Fruit fly (Drosophila melanogaster) whole organism, embryonic: ENCODE measurements around the gene Kdm3.

Source experiments
- Abd-B ChIP-seq: fragments of 200-800 bp; sonication (Bioruptor generic); optimal IDR thresholded peaks from 2 replicates; lab custom pipeline; 2018; ENCODE audit warnings: missing biosample characterization, mild to moderate bottlenecking, missing genetic modification characterization, moderate library complexity
- Ada2b ChIP-seq: fragments of 200-800 bp; sonication (Bioruptor generic); IDR thresholded peaks from 2 replicates; pipeline ENCODE4 v1.3.6; 2022; ENCODE audit warnings: missing biosample characterization, missing genetic modification characterization
- Adf1 ChIP-seq: fragments of 200-800 bp; sonication (Bioruptor generic); IDR thresholded peaks from 2 replicates; pipeline ENCODE4 v1.3.6; 2022; ENCODE audit warnings: missing biosample characterization, missing genetic modification characterization
- Antp ChIP-seq: fragments of 200-800 bp; sonication (Bioruptor generic); optimal IDR thresholded peaks from 3 replicates; lab custom pipeline; 2016; ENCODE audit warnings: missing biosample characterization, missing genetic modification characterization
- Asciz ChIP-seq: fragments of 200-800 bp; sonication (Bioruptor generic); optimal IDR thresholded peaks from 2 replicates; lab custom pipeline; 2017; ENCODE audit warnings: missing biosample characterization, mild to moderate bottlenecking, missing genetic modification characterization, missing genetic modification reagents
- CG12236 ChIP-seq: fragments of 200-800 bp; sonication (Bioruptor generic); optimal IDR thresholded peaks from 2 replicates; lab custom pipeline; 2016; ENCODE audit warnings: missing biosample characterization, missing genetic modification characterization
- CG1233 ChIP-seq: fragments of 200-800 bp; sonication (Bioruptor generic); optimal IDR thresholded peaks from 4 replicates; lab custom pipeline; 2018; ENCODE audit warnings: missing biosample characterization, mild to moderate bottlenecking, missing genetic modification characterization
- CG13775 ChIP-seq: fragments of 200-800 bp; sonication (Bioruptor generic); optimal IDR thresholded peaks from 3 replicates; lab custom pipeline; 2017; ENCODE audit warnings: missing biosample characterization, mild to moderate bottlenecking, missing genetic modification characterization
- CG14860 ChIP-seq: fragments of 200-800 bp; sonication (Bioruptor generic); IDR thresholded peaks from 3 replicates; pipeline ENCODE4 v1.3.6; 2022; ENCODE audit warnings: missing biosample characterization, missing genetic modification characterization; ENCODE audit not compliant: partially characterized antibody
- CG15514 ChIP-seq: fragments of 200-800 bp; sonication (Bioruptor generic); optimal IDR thresholded peaks from 3 replicates; lab custom pipeline; 2017; ENCODE audit warnings: missing biosample characterization, missing genetic modification characterization, mild to moderate bottlenecking, moderate library complexity, missing genetic modification reagents
- CG17328 ChIP-seq: fragments of 200-800 bp; sonication (Bioruptor generic); IDR thresholded peaks from 2 replicates; pipeline ENCODE4 v1.3.6; 2022; ENCODE audit warnings: missing biosample characterization, missing genetic modification characterization
- CG17912 ChIP-seq: fragments of 200-800 bp; sonication (Bioruptor generic); optimal IDR thresholded peaks from 2 replicates; lab custom pipeline; 2018; ENCODE audit warnings: missing biosample characterization, mild to moderate bottlenecking, missing genetic modification characterization
- CG18764 ChIP-seq: fragments of 200-800 bp; sonication (Bioruptor generic); optimal IDR thresholded peaks from 3 replicates; lab custom pipeline; 2016; ENCODE audit warnings: missing biosample characterization, missing genetic modification characterization
- CG4820 ChIP-seq: fragments of 200-800 bp; sonication (Bioruptor generic); optimal IDR thresholded peaks from 3 replicates; lab custom pipeline; 2016; ENCODE audit warnings: missing biosample characterization, missing genetic modification characterization
- CG4854 ChIP-seq: fragments of 200-800 bp; sonication (Bioruptor generic); optimal IDR thresholded peaks from 2 replicates; lab custom pipeline; 2016; ENCODE audit warnings: missing biosample characterization, missing genetic modification characterization, inconsistent platforms
- CG5245 ChIP-seq: fragments of 200-800 bp; sonication (Bioruptor generic); optimal IDR thresholded peaks from 3 replicates; lab custom pipeline; 2016; ENCODE audit warnings: missing biosample characterization, missing genetic modification characterization
- CG6765 ChIP-seq: fragments of 200-800 bp; sonication (Bioruptor generic); optimal IDR thresholded peaks from 3 replicates; lab custom pipeline; 2017; ENCODE audit warnings: missing biosample characterization, mild to moderate bottlenecking, missing genetic modification characterization
- CG7786 ChIP-seq: fragments of 200-800 bp; sonication (Bioruptor generic); optimal IDR thresholded peaks from 2 replicates; lab custom pipeline; 2016; ENCODE audit warnings: missing biosample characterization, missing genetic modification characterization
- CG9932 ChIP-seq: fragments of 200-800 bp; sonication (Bioruptor generic); IDR thresholded peaks from 2 replicates; pipeline ENCODE4 v1.3.6; 2022; ENCODE audit warnings: missing biosample characterization, missing genetic modification characterization
- Chrac-16 ChIP-seq: fragments of 200-800 bp; sonication (Bioruptor generic); optimal IDR thresholded peaks from 3 replicates; lab custom pipeline; 2016; ENCODE audit warnings: missing biosample characterization, missing genetic modification characterization
- CrebB ChIP-seq: fragments of 200-800 bp; sonication (Bioruptor generic); optimal IDR thresholded peaks from 3 replicates; lab custom pipeline; 2018; ENCODE audit warnings: missing biosample characterization, mild to moderate bottlenecking, missing genetic modification characterization
- Dip3 ChIP-seq: fragments of 200-800 bp; sonication (Bioruptor generic); optimal IDR thresholded peaks from 3 replicates; lab custom pipeline; 2016; ENCODE audit warnings: missing biosample characterization, missing genetic modification characterization
- Doc3 ChIP-seq: fragments of 200-800 bp; sonication (Bioruptor generic); IDR thresholded peaks from 3 replicates; pipeline ENCODE4 v1.3.6; 2022; ENCODE audit warnings: missing biosample characterization, missing genetic modification characterization; ENCODE audit not compliant: partially characterized antibody
- Drgx ChIP-seq: fragments of 200-800 bp; sonication (Bioruptor generic); IDR thresholded peaks from 2 replicates; pipeline ENCODE4 v1.3.6; 2022; ENCODE audit warnings: missing biosample characterization, missing genetic modification characterization
- HLH3B ChIP-seq: fragments of 200-800 bp; sonication (Bioruptor generic); IDR thresholded peaks from 2 replicates; pipeline ENCODE4 v1.3.6; 2022; ENCODE audit warnings: missing biosample characterization, missing genetic modification characterization
- NK7.1 ChIP-seq: fragments of 200-800 bp; sonication (Bioruptor generic); optimal IDR thresholded peaks from 3 replicates; lab custom pipeline; 2016; ENCODE audit warnings: missing biosample characterization, missing genetic modification characterization
- Oli ChIP-seq: fragments of 200-800 bp; sonication (Bioruptor generic); optimal IDR thresholded peaks from 2 replicates; lab custom pipeline; 2018; ENCODE audit warnings: missing biosample characterization, mild to moderate bottlenecking, missing genetic modification characterization, moderate library complexity
- Rfx ChIP-seq: fragments of 200-800 bp; sonication (Bioruptor generic); IDR thresholded peaks from 2 replicates; pipeline ENCODE4 v1.3.6; 2022; ENCODE audit warnings: missing biosample characterization, missing genetic modification characterization
- Six4 ChIP-seq: fragments of 200-800 bp; sonication (Bioruptor generic); optimal IDR thresholded peaks from 2 replicates; lab custom pipeline; 2016; ENCODE audit warnings: missing biosample characterization, missing genetic modification characterization
- Trl ChIP-seq, 3 experiments: fragments of >200 bp in 2 of 3; fragments of 200-800 bp in 1 of 3; sonication (Bioruptor generic) in 1 of 3; optimal IDR thresholded peaks; 2 replicates in 1 of 3; 3 replicates in 2 of 3; lab custom pipeline; 2016 to 2017; ENCODE audit warnings: missing biosample characterization in 1 of 3, missing genetic modification characterization in 1 of 3
- YL-1 ChIP-seq: fragments of 200-800 bp; sonication (Bioruptor generic); optimal IDR thresholded peaks from 3 replicates; lab custom pipeline; 2017; ENCODE audit warnings: missing biosample characterization, mild to moderate bottlenecking, missing genetic modification characterization
- ac ChIP-seq: fragments of 200-800 bp; sonication (Bioruptor generic); optimal IDR thresholded peaks from 3 replicates; lab custom pipeline; 2017; ENCODE audit warnings: missing biosample characterization, mild to moderate bottlenecking, missing genetic modification characterization
- eyg ChIP-seq: fragments of 200-800 bp; sonication (Bioruptor generic); optimal IDR thresholded peaks from 3 replicates; lab custom pipeline; 2016; ENCODE audit warnings: missing biosample characterization, missing genetic modification characterization
- fu2 ChIP-seq: fragments of 200-800 bp; sonication (Bioruptor generic); optimal IDR thresholded peaks from 2 replicates; lab custom pipeline; 2016; ENCODE audit warnings: missing biosample characterization, missing genetic modification characterization
- gsb ChIP-seq: fragments of 200-800 bp; sonication (Bioruptor generic); IDR thresholded peaks from 2 replicates; pipeline ENCODE4 v1.3.6; 2022; ENCODE audit warnings: missing biosample characterization, missing genetic modification characterization
- hb ChIP-seq: fragments of 200-800 bp; sonication (Bioruptor generic); IDR thresholded peaks from 3 replicates; pipeline ENCODE4 v1.3.6; 2022; ENCODE audit warnings: missing biosample characterization, missing genetic modification characterization; ENCODE audit not compliant: partially characterized antibody
- kah ChIP-seq: fragments of 200-800 bp; sonication (Bioruptor generic); optimal IDR thresholded peaks from 2 replicates; lab custom pipeline; 2018; ENCODE audit warnings: missing biosample characterization, mild to moderate bottlenecking, missing genetic modification characterization
- klu ChIP-seq: fragments of 200-800 bp; sonication (Bioruptor generic); IDR thresholded peaks from 2 replicates; pipeline ENCODE4 v1.3.6; 2022; ENCODE audit warnings: missing biosample characterization, missing genetic modification characterization
- lilli ChIP-seq: fragments of 200-800 bp; sonication (Bioruptor generic); optimal IDR thresholded peaks from 3 replicates; lab custom pipeline; 2016; ENCODE audit warnings: missing biosample characterization, missing genetic modification characterization
- lov ChIP-seq, 2 experiments: fragments of 200-800 bp in 1 of 2; fragments of >200 bp in 1 of 2; sonication (Bioruptor generic) in 1 of 2; IDR thresholded peaks in 1 of 2; optimal IDR thresholded peaks in 1 of 2; 2 replicates in 1 of 2; 3 replicates in 1 of 2; pipeline versions ENCODE4 v1.3.6 to Lab custom; 2017 to 2022; ENCODE audit warnings: missing biosample characterization in 1 of 2, missing genetic modification characterization in 1 of 2
- onecut ChIP-seq: fragments of 200-800 bp; sonication (Bioruptor generic); IDR thresholded peaks from 2 replicates; pipeline ENCODE4 v1.3.6; 2022; ENCODE audit warnings: missing biosample characterization, missing genetic modification characterization
- pho ChIP-seq: fragments of 200-800 bp; sonication (Bioruptor generic); optimal IDR thresholded peaks from 2 replicates; lab custom pipeline; 2016; ENCODE audit warnings: missing biosample characterization, missing genetic modification characterization
- pita ChIP-seq: fragments of 200-800 bp; sonication (Bioruptor generic); optimal IDR thresholded peaks from 2 replicates; lab custom pipeline; 2017; ENCODE audit warnings: missing biosample characterization, mild to moderate bottlenecking, missing genetic modification characterization
- run ChIP-seq: fragments of 200-800 bp; sonication (Bioruptor generic); optimal IDR thresholded peaks from 3 replicates; lab custom pipeline; 2018; ENCODE audit warnings: missing biosample characterization, mild to moderate bottlenecking, missing genetic modification characterization
- schlank ChIP-seq: fragments of 200-800 bp; sonication (Bioruptor generic); optimal IDR thresholded peaks from 2 replicates; lab custom pipeline; 2018; ENCODE audit warnings: missing biosample characterization, mild to moderate bottlenecking, missing genetic modification characterization
- sr ChIP-seq: fragments of 200-800 bp; sonication (Bioruptor generic); IDR thresholded peaks from 3 replicates; pipeline ENCODE4 v1.3.6; 2022; ENCODE audit warnings: missing biosample characterization, missing genetic modification characterization
- tap ChIP-seq: fragments of 200-800 bp; optimal IDR thresholded peaks from 3 replicates; lab custom pipeline; 2019; ENCODE audit warnings: missing biosample characterization, mild to moderate bottlenecking, missing genetic modification characterization, moderate library complexity
- toy ChIP-seq: fragments of 200-800 bp; sonication (Bioruptor generic); IDR thresholded peaks from 2 replicates; pipeline ENCODE4 v1.3.6; 2022; ENCODE audit warnings: missing biosample characterization, missing genetic modification characterization
- vfl ChIP-seq: fragments of 200-800 bp; sonication (Bioruptor generic); optimal IDR thresholded peaks from 2 replicates; lab custom pipeline; 2016; ENCODE audit warnings: missing biosample characterization, missing genetic modification characterization
- wor ChIP-seq: fragments of 200-800 bp; sonication (Bioruptor generic); IDR thresholded peaks from 2 replicates; pipeline ENCODE4 v1.3.6; 2022; ENCODE audit warnings: missing biosample characterization, missing genetic modification characterization
- zfh2 ChIP-seq: fragments of 200-800 bp; sonication (Bioruptor generic); optimal IDR thresholded peaks from 2 replicates; lab custom pipeline; 2016; ENCODE audit warnings: missing biosample characterization, missing genetic modification characterization

Kdm3 gene

DNA sequence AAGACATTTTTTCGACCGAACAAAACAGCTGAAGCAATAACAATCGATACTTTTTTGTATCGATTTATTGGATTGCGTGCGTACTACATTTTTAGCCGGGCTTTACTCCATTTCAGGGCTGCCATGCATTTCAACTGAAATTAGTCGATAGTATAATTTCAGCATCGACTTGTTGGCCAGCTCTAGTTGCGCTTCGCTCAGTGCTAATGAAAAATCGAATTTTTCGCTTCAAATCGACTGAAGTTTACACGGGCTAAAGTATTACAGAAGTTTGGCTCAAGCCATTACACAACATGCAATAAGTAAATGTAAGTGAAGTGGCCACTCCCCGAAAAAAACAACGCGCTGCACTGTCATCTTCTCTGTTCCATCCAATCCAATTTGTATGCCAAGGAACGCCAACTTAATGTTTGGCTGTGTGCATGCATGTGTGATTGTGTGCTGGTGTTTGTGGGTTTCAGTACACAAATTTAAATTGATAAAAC lies at the start of gene Kdm3, which contains the start of the genes mRpL47 and CG8176 (continued):
- TF ChIP-seq Drgx: no peak
- TF ChIP-seq lilli: peak; percentile 85
- TF ChIP-seq lov (optimal IDR thresholded peaks at IDR 0.05; lab: Kevin White, UChicago): no peak
- no peak for TF ChIP-seq lov (GFP tag; IDR thresholded peaks at IDR 0.05; lab: Robert Waterston, UW)
- TF ChIP-seq schlank (tag; lab: Kevin White, UChicago): peak; percentile 58
- no peak for TF ChIP-seq Doc3 (GFP tag; lab: Robert Waterston, UW)
- TF ChIP-seq CG6765 (GFP tag; lab: Kevin White, UChicago): no peak
- TF ChIP-seq Six4 (GFP tag; lab: Kevin White, UChicago): no peak
- TF ChIP-seq fu2: peak; percentile 69
- TF ChIP-seq CG14860 (GFP tag; lab: Robert Waterston, UW): no peak
- no peak for TF ChIP-seq CG12236 (GFP tag; lab: Kevin White, UChicago)
- peak; percentile 37 for TF ChIP-seq CG5245 (GFP tag; lab: Kevin White, UChicago)
- TF ChIP-seq Antp (GFP tag; lab: Kevin White, UChicago): peak; percentile 83
- peak; percentile 35 for TF ChIP-seq CG13775 (GFP tag; lab: Kevin White, UChicago)
- peak; percentile 56 for TF ChIP-seq eyg
- peak; percentile 41 for TF ChIP-seq CG4854 (GFP tag; lab: Kevin White, UChicago)
- no peak for TF ChIP-seq HLH3B (GFP tag; lab: Robert Waterston, UW)
- TF ChIP-seq CG1233 (GFP tag; lab: Kevin White, UChicago): peak; percentile 31
- no peak for TF ChIP-seq CG17328 (GFP tag; lab: Robert Waterston, UW)
- no peak for TF ChIP-seq Ada2b (GFP tag; lab: Robert Waterston, UW)
- TF ChIP-seq Rfx: no peak
- no peak for TF ChIP-seq toy (GFP tag; lab: Robert Waterston, UW)
- TF ChIP-seq Asciz (GFP tag; lab: Kevin White, UChicago): no peak
- no peak for TF ChIP-seq Trl (optimal IDR thresholded peaks at IDR 0.05; lab: Kevin White, UChicago)
- TF ChIP-seq Trl (GFP tag; optimal IDR thresholded peaks at IDR 0.05; lab: Kevin White, UChicago): peak; percentile 79
- peak; percentile 50 for TF ChIP-seq Dip3 (GFP tag; lab: Kevin White, UChicago)
- peak; percentile 45 for TF ChIP-seq CG4820
- TF ChIP-seq CrebB (tag; lab: Kevin White, UChicago): peak; percentile 47
- peak; percentile 87 for TF ChIP-seq pho (GFP tag; lab: Kevin White, UChicago)
- peak; percentile 24 for TF ChIP-seq tap (tag; lab: Kevin White, UChicago)
- TF ChIP-seq kah (GFP tag; lab: Kevin White, UChicago): no peak
- TF ChIP-seq sr: no peak
- peak; percentile 93 for TF ChIP-seq pita (GFP tag; lab: Kevin White, UChicago)
- peak; percentile 94 for TF ChIP-seq YL-1 (GFP tag; lab: Kevin White, UChicago)
- no peak for TF ChIP-seq CG17912
- TF ChIP-seq Oli (tag; lab: Kevin White, UChicago): no peak
- TF ChIP-seq ac (GFP tag; lab: Kevin White, UChicago): no peak
- peak; percentile 79 for TF ChIP-seq vfl (GFP tag; lab: Kevin White, UChicago)
- peak; percentile 91 for TF ChIP-seq zfh2
- no peak for TF ChIP-seq NK7.1 (GFP tag; lab: Kevin White, UChicago)
- TF ChIP-seq gsb: no peak
- peak; percentile 97 for TF ChIP-seq Abd-B (GFP tag; lab: Kevin White, UChicago)
- TF ChIP-seq CG15514 (GFP tag; lab: Kevin White, UChicago): peak; percentile 89
- no peak for TF ChIP-seq run (tag; lab: Kevin White, UChicago)
- TF ChIP-seq klu (GFP tag; lab: Robert Waterston, UW): no peak
- peak; percentile 55 for TF ChIP-seq CG18764 (GFP tag; lab: Kevin White, UChicago)
- no peak for TF ChIP-seq CG9932 (GFP tag; lab: Robert Waterston, UW)
- TF ChIP-seq Chrac-16: peak; percentile 36
- TF ChIP-seq onecut: peak; percentile 91
- TF ChIP-seq wor (GFP tag; lab: Robert Waterston, UW): no peak
- TF ChIP-seq Adf1: no peak
- peak; percentile 72 for TF ChIP-seq CG7786 (GFP tag; lab: Kevin White, UChicago)
- no peak for TF ChIP-seq hb (GFP tag; lab: Robert Waterston, UW)
